Worm (Caenorhabditis elegans) whole organism, mixed stage, embryonic: ENCODE measurements around the gene nlp-33.

ENCODE experiments used
- M03D4.4 ChIP-seq: sonication (generic microtip); optimal IDR thresholded peaks from 2 replicates; lab custom pipeline; 2017; ENCODE audit warnings: mild to moderate bottlenecking, missing genetic modification characterization, missing compliant biosample characterization
- bed-3 ChIP-seq: fragments of 200-800 bp; sonication (Bioruptor generic); optimal IDR thresholded peaks from 3 replicates; lab custom pipeline; 2018; ENCODE audit warnings: mild to moderate bottlenecking, missing genetic modification characterization, moderate library complexity, missing compliant biosample characterization
- blmp-1 ChIP-seq: fragments of 150-350 bp; optimal IDR thresholded peaks from 2 replicates; lab custom pipeline; 2014; ENCODE audit warnings: missing biosample characterization, missing genetic modification characterization
- ceh-39 ChIP-seq: fragments of 150-350 bp; optimal IDR thresholded peaks from 2 replicates; lab custom pipeline; 2014; ENCODE audit warnings: missing biosample characterization, missing genetic modification characterization
- ceh-43 ChIP-seq: fragments of 200-800 bp; sonication (Bioruptor generic); optimal IDR thresholded peaks from 2 replicates; lab custom pipeline; 2018; ENCODE audit warnings: mild to moderate bottlenecking, missing genetic modification characterization, moderate library complexity, missing compliant biosample characterization
- ceh-83 ChIP-seq: fragments of 200-800 bp; sonication (Bioruptor generic); optimal IDR thresholded peaks from 2 replicates; lab custom pipeline; 2018; ENCODE audit warnings: mild to moderate bottlenecking, missing genetic modification characterization, missing compliant biosample characterization
- ces-1 ChIP-seq: fragments of 150-350 bp; optimal IDR thresholded peaks from 2 replicates; lab custom pipeline; 2014; ENCODE audit warnings: missing biosample characterization, missing genetic modification reagents, missing genetic modification characterization
- cnd-1 ChIP-seq: fragments of 200-800 bp; sonication (Bioruptor generic); optimal IDR thresholded peaks from 2 replicates; lab custom pipeline; 2018; ENCODE audit warnings: mild to moderate bottlenecking, missing genetic modification characterization, missing compliant biosample characterization
- elt-1 ChIP-seq: sonication (generic microtip); optimal IDR thresholded peaks from 2 replicates; lab custom pipeline; 2017; ENCODE audit warnings: missing genetic modification characterization, mild to moderate bottlenecking, missing compliant biosample characterization, antibody characterized with exemption, moderate library complexity, borderline replicate concordance; ENCODE audit not compliant: insufficient read depth
- elt-3 ChIP-seq: fragments of 150-350 bp; optimal IDR thresholded peaks from 2 replicates; lab custom pipeline; 2014; ENCODE audit warnings: missing biosample characterization, missing genetic modification characterization
- ham-2 ChIP-seq: fragments of 200-800 bp; sonication (Bioruptor generic); optimal IDR thresholded peaks from 2 replicates; lab custom pipeline; 2018; ENCODE audit warnings: mild to moderate bottlenecking, missing genetic modification characterization, missing compliant biosample characterization
- lin-13 ChIP-seq: fragments of 150-350 bp; optimal IDR thresholded peaks from 2 replicates; lab custom pipeline; 2014; ENCODE audit warnings: missing biosample characterization, missing genetic modification characterization
- lin-32 ChIP-seq: fragments of 200-800 bp; sonication (Bioruptor generic); optimal IDR thresholded peaks from 2 replicates; lab custom pipeline; 2018; ENCODE audit warnings: mild to moderate bottlenecking, missing genetic modification characterization, missing compliant biosample characterization
- lsy-2 ChIP-seq: fragments of 150-350 bp; optimal IDR thresholded peaks from 2 replicates; lab custom pipeline; 2014; ENCODE audit warnings: missing biosample characterization, missing genetic modification characterization
- mab-5 ChIP-seq: fragments of 150-350 bp; optimal IDR thresholded peaks from 2 replicates; lab custom pipeline; 2014; ENCODE audit warnings: missing biosample characterization, missing genetic modification characterization
- mep-1 ChIP-seq: fragments of 150-350 bp; optimal IDR thresholded peaks from 2 replicates; lab custom pipeline; 2017; ENCODE audit warnings: missing biosample characterization, missing genetic modification reagents, missing genetic modification characterization, inconsistent platforms
- mls-2 ChIP-seq: sonication (generic microtip); optimal IDR thresholded peaks from 2 replicates; lab custom pipeline; 2016; ENCODE audit warnings: mild to moderate bottlenecking, missing genetic modification characterization, moderate library complexity, missing compliant biosample characterization
- nhr-12 ChIP-seq: fragments of 150-350 bp; optimal IDR thresholded peaks from 2 replicates; lab custom pipeline; 2014; ENCODE audit warnings: missing biosample characterization, missing genetic modification characterization
- nhr-237 ChIP-seq: fragments of 150-350 bp; optimal IDR thresholded peaks from 2 replicates; lab custom pipeline; 2014; ENCODE audit warnings: missing biosample characterization, missing genetic modification characterization
- nhr-28 ChIP-seq: fragments of 150-350 bp; optimal IDR thresholded peaks from 2 replicates; lab custom pipeline; 2014; ENCODE audit warnings: missing biosample characterization, missing genetic modification characterization
- nhr-76 ChIP-seq: sonication (generic microtip); optimal IDR thresholded peaks from 2 replicates; lab custom pipeline; 2017; ENCODE audit warnings: missing biosample characterization, missing genetic modification characterization
- pha-4 ChIP-seq: fragments of 150-350 bp; optimal IDR thresholded peaks from 2 replicates; lab custom pipeline; 2018; ENCODE audit warnings: missing biosample characterization, missing genetic modification reagents, missing genetic modification characterization
- sem-2 ChIP-seq: fragments of 200-800 bp; sonication (Bioruptor generic); optimal IDR thresholded peaks from 2 replicates; lab custom pipeline; 2018; ENCODE audit warnings: mild to moderate bottlenecking, missing genetic modification characterization, missing compliant biosample characterization
- snpc-4 ChIP-seq: fragments of 150-350 bp; optimal IDR thresholded peaks from 2 replicates; lab custom pipeline; 2014; ENCODE audit warnings: missing biosample characterization, missing genetic modification characterization
- sptf-1 ChIP-seq: sonication (generic microtip); optimal IDR thresholded peaks from 2 replicates; lab custom pipeline; 2017; ENCODE audit warnings: mild to moderate bottlenecking, missing genetic modification characterization, moderate library complexity, missing compliant biosample characterization
- tbx-8 ChIP-seq: fragments of 200-800 bp; sonication (Bioruptor generic); optimal IDR thresholded peaks from 2 replicates; lab custom pipeline; 2018; ENCODE audit warnings: mild to moderate bottlenecking, missing genetic modification characterization, moderate library complexity, missing compliant biosample characterization
- unc-120 ChIP-seq: sonication (generic microtip); optimal IDR thresholded peaks from 2 replicates; lab custom pipeline; 2017; ENCODE audit warnings: missing genetic modification characterization, missing compliant biosample characterization; ENCODE audit not compliant: poor library complexity, severe bottlenecking
- unc-39 ChIP-seq: fragments of 150-350 bp; optimal IDR thresholded peaks from 2 replicates; lab custom pipeline; 2014; ENCODE audit warnings: missing biosample characterization, missing genetic modification characterization
- unc-62 ChIP-seq: fragments of 150-350 bp; optimal IDR thresholded peaks from 2 replicates; lab custom pipeline; 2014; ENCODE audit warnings: missing biosample characterization, missing genetic modification reagents, missing genetic modification characterization
- ztf-11 ChIP-seq: fragments of 150-350 bp; optimal IDR thresholded peaks from 2 replicates; lab custom pipeline; 2014; ENCODE audit warnings: missing biosample characterization, missing genetic modification characterization

The nlp-33 gene

DNA sequence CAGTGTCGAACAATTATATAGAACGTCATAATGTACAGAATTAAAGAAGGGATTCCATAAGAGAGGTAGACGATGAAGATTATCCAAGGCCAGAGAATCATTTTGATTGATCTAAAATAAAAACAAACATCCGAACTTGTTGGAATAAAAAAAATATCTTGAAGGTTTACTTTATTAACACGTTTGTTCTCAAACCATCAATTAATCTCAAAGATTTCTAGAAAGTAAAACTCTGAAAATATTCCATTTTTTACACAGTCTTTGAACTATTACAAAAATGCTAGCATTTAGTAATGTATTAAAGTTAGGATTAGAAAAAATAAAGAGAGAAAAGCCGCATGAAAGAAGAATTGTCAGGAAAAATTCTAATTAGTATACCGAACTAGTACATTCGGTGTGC is 17.3 kb downstream of the nlp-33 start, which contains the start of gene srg-40:
Gene srg-40, minus strand, starts transcription at position 101 of the 400 bp plus-strand sequence.
- TF ChIP-seq sptf-1 (tag; lab: Kevin White, UChicago), result no peak
- TF ChIP-seq cnd-1 (tag; lab: Kevin White, UChicago), result no peak
- no peak for TF ChIP-seq lin-13 (tag; lab: Kevin White, UChicago)
- no peak for TF ChIP-seq nhr-12 (tag; lab: Kevin White, UChicago)
- no peak for TF ChIP-seq elt-1 (tag; lab: Kevin White, UChicago)
- TF ChIP-seq ham-2, result no peak

ce11 chrV:11167745-11168144 is 20.6 kb downstream of the nlp-33 start:
- TF ChIP-seq nhr-12 (tag; lab: Kevin White, UChicago) (no peak), ceh-83 (no peak), snpc-4 (tag; lab: Kevin White, UChicago) (no peak), mls-2 (tag; lab: Kevin White, UChicago) (no peak), lin-13 (tag; lab: Kevin White, UChicago) (no peak), lsy-2 (tag; lab: Kevin White, UChicago) (no peak), lin-32 (no peak), nhr-237 (no peak), M03D4.4 (no peak), unc-120 (tag; lab: Kevin White, UChicago) (no peak), sptf-1 (tag; lab: Kevin White, UChicago) (no peak), ztf-11 (tag; lab: Kevin White, UChicago) (no peak), mab-5 (tag; lab: Kevin White, UChicago) (no peak), elt-3 (tag; lab: Kevin White, UChicago) (no peak), ham-2 (no peak), ceh-43 (GFP tag; lab: Kevin White, UChicago) (no peak), pha-4 (tag; lab: Kevin White, UChicago) (no peak), elt-1 (tag; lab: Kevin White, UChicago) (no peak), mep-1 (no peak), ceh-39 (tag; lab: Kevin White, UChicago) (no peak)

DNA sequence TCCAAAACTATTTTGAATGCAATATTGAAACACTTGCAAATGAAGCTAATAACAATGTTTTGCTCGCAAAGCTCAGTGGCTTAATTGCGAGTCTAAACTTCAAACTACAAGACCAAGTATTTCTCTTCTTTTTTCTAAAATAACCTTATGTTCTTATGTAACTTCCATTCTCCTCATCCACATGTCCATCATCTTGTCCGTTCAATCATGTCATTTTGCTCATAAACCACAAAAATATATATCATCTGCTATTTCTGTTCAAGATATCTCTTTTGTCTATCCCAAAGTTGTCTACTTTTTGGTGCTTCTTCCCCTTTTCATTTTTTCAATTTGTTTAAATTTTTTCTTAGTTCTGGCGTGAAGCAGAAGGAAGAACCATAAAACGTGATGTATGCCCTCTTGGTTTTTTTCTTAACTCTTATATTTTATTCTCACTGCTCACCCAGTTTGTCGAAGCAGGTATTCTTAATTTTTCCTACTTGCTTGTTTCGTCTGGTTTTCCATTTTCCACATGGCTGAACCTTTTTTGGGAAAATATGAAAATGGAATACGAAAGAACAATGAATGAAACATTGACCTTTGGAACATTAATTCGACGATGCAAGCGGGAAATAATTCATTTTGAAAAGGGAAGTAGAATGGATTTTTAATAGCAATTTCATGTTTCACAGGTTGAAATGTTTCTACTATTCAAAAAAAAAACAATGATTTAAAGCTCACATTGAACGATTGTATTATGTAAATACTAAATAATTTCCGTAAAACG is 23.6 kb downstream of the nlp-33 start:
- no peak for TF ChIP-seq blmp-1 (tag; lab: Kevin White, UChicago)
- TF ChIP-seq nhr-76, result no peak
- no peak for TF ChIP-seq ces-1 (GFP tag; lab: Kevin White, UChicago)
- TF ChIP-seq unc-62 (GFP tag; lab: Kevin White, UChicago), result no peak
- TF ChIP-seq unc-39 (tag; lab: Kevin White, UChicago), result no peak
- no peak for TF ChIP-seq tbx-8
- TF ChIP-seq lsy-2 (tag; lab: Kevin White, UChicago), result no peak
- TF ChIP-seq elt-3 (tag; lab: Kevin White, UChicago), result no peak
- TF ChIP-seq mab-5 (tag; lab: Kevin White, UChicago), result no peak
- TF ChIP-seq bed-3 (GFP tag; lab: Kevin White, UChicago), result no peak
- TF ChIP-seq ceh-39 (tag; lab: Kevin White, UChicago), result no peak

- TF ChIP-seq lin-13 (tag; lab: Kevin White, UChicago), result no peak
- no peak for TF ChIP-seq bed-3 (GFP tag; lab: Kevin White, UChicago)
- TF ChIP-seq nhr-28 (tag; lab: Kevin White, UChicago), result no peak
- no peak for TF ChIP-seq ces-1 (GFP tag; lab: Kevin White, UChicago)
- no peak for TF ChIP-seq mab-5 (tag; lab: Kevin White, UChicago)
- no peak for TF ChIP-seq ceh-39 (tag; lab: Kevin White, UChicago)
Observed at ce11 chrV:11171906-11172305, 24.8 kb downstream of the nlp-33 start, which contains the start of gene T19C4.5. T19C4.5 (plus strand) TSS chrV:11172213.

- no peak for TF ChIP-seq elt-1 (tag; lab: Kevin White, UChicago)
- no peak for TF ChIP-seq unc-39 (tag; lab: Kevin White, UChicago)
- no peak for TF ChIP-seq sem-2
- no peak for TF ChIP-seq ceh-83
- no peak for TF ChIP-seq lin-32
Observed at ce11 chrV:11172667-11173066, 25.5 kb downstream of the nlp-33 start.
